Fruit fly (Drosophila melanogaster) whole organism, wandering third instar larva: ENCODE data around the gene CG11889.

Experiments used
- Dfd ChIP-seq: fragments of >200 bp; optimal IDR thresholded peaks from 2 replicates; lab custom pipeline; 2017; ENCODE audit warnings: missing biosample characterization, missing genetic modification characterization
- Dif ChIP-seq: fragments of 200-275, 200-300 bp; sonication (Bioruptor generic); optimal IDR thresholded peaks from 2 replicates; lab custom pipeline; 2018; ENCODE audit warnings: missing biosample characterization, missing genetic modification characterization; ENCODE audit not compliant: partially characterized antibody
- Hr78 ChIP-seq: fragments of >200 bp; optimal IDR thresholded peaks from 2 replicates; lab custom pipeline; 2017; ENCODE audit warnings: missing biosample characterization, missing genetic modification characterization
- Myc ChIP-seq: fragments of >200 bp; optimal IDR thresholded peaks from 2 replicates; lab custom pipeline; 2017
- brk ChIP-seq: fragments of 200-800 bp; sonication (Bioruptor generic); optimal IDR thresholded peaks from 2 replicates; lab custom pipeline; 2016; ENCODE audit warnings: missing biosample characterization, mild to moderate bottlenecking, missing genetic modification characterization
- dmrt93B ChIP-seq: fragments of 200-800 bp; sonication (Bioruptor generic); optimal IDR thresholded peaks from 2 replicates; lab custom pipeline; 2018; ENCODE audit warnings: missing biosample characterization, mild to moderate bottlenecking, missing genetic modification characterization
- dsf ChIP-seq: sonication (Bioruptor generic); optimal IDR thresholded peaks from 2 replicates; lab custom pipeline; 2016; ENCODE audit warnings: missing biosample characterization, missing genetic modification characterization, borderline replicate concordance
- lola ChIP-seq: fragments of >200 bp; optimal IDR thresholded peaks from 2 replicates; lab custom pipeline; 2017; ENCODE audit warnings: missing biosample characterization, missing genetic modification characterization
- woc ChIP-seq: sonication (Bioruptor generic); optimal IDR thresholded peaks from 2 replicates; lab custom pipeline; 2016; ENCODE audit warnings: missing biosample characterization, mild to moderate bottlenecking, missing genetic modification characterization

DNA sequence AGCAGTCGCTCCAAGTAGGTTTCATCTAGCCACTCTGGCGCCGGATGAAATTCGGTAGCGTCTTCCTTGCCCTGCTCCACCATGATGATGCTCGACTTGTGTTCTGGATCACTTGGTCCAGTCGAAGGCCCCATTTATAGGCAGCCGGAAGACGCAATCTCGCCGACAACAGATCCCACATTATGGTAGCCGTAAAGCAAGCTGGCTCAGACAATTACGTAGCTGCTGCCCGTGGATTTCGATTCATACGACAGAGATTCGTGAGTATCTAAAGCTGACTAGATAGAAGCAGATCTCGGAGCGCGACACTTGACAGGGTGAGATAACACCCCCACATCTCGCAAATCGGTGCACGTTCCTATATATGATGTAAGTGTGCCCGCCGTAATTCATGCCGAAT is 7.1 kb downstream of the CG11889 start, which contains the start of gene CG10513:
- no peak for TF ChIP-seq Dif (GFP tag; lab: Kevin White, UChicago)
- TF ChIP-seq dsf = no peak
- TF ChIP-seq brk (GFP tag; lab: Kevin White, UChicago) = no peak
- no peak for TF ChIP-seq lola (GFP tag; lab: Kevin White, UChicago)
- no peak for TF ChIP-seq Hr78 (GFP tag; lab: Kevin White, UChicago)
- no peak for TF ChIP-seq Dfd (GFP tag; lab: Kevin White, UChicago)
- no peak for TF ChIP-seq Myc (lab: Kevin White, UChicago)
- no peak for TF ChIP-seq woc (GFP tag; lab: Kevin White, UChicago)
- TF ChIP-seq dmrt93B (GFP tag; lab: Kevin White, UChicago) = no peak
